Fruit fly (Drosophila melanogaster) whole organism, prepupa: ENCODE measurements around the gene CG4004.

ENCODE experiments used
- Blimp-1 ChIP-seq: fragments of 200-800 bp; sonication (Bioruptor generic); optimal IDR thresholded peaks from 3 replicates; lab custom pipeline; 2017; ENCODE audit warnings: missing biosample characterization, missing genetic modification characterization, mild to moderate bottlenecking, moderate library complexity, missing genetic modification reagents
- CG10669 ChIP-seq: fragments of 200-800 bp; sonication (Bioruptor generic); optimal IDR thresholded peaks from 3 replicates; lab custom pipeline; 2018; ENCODE audit warnings: missing biosample characterization, mild to moderate bottlenecking, missing genetic modification characterization, moderate library complexity
- CG11902 ChIP-seq: fragments of 200-800 bp; sonication (Bioruptor generic); optimal IDR thresholded peaks from 3 replicates; lab custom pipeline; 2016; ENCODE audit warnings: missing biosample characterization, missing genetic modification characterization
- CG15336 ChIP-seq: fragments of 200-800 bp; sonication (Bioruptor generic); IDR thresholded peaks from 2 replicates; pipeline ENCODE4 v1.3.6; 2022; ENCODE audit warnings: missing biosample characterization, missing genetic modification characterization
- CG1621 ChIP-seq: fragments of 200-800 bp; sonication (Bioruptor generic); optimal IDR thresholded peaks from 3 replicates; lab custom pipeline; 2018; ENCODE audit warnings: missing biosample characterization, mild to moderate bottlenecking, missing genetic modification characterization
- CG3032 ChIP-seq: fragments of 200-800 bp; optimal IDR thresholded peaks from 2 replicates; lab custom pipeline; 2019; ENCODE audit warnings: missing biosample characterization, mild to moderate bottlenecking, missing genetic modification characterization, moderate library complexity
- CG34406 ChIP-seq: fragments of 200-800 bp; sonication (Bioruptor generic); optimal IDR thresholded peaks from 3 replicates; lab custom pipeline; 2016; ENCODE audit warnings: missing biosample characterization, missing genetic modification characterization
- CG3919 ChIP-seq: fragments of 200-800 bp; sonication (Bioruptor generic); optimal IDR thresholded peaks from 3 replicates; lab custom pipeline; 2016; ENCODE audit warnings: missing biosample characterization, missing genetic modification characterization
- CG4318 ChIP-seq: fragments of 200-800 bp; sonication (Bioruptor generic); optimal IDR thresholded peaks from 3 replicates; lab custom pipeline; 2017; ENCODE audit warnings: missing biosample characterization, mild to moderate bottlenecking, missing genetic modification characterization
- CG6163 ChIP-seq: fragments of 200-800 bp; sonication (Bioruptor generic); IDR thresholded peaks from 3 replicates; pipeline ENCODE4 v1.3.6; 2022; ENCODE audit warnings: missing biosample characterization, missing genetic modification characterization
- CG6276 ChIP-seq: fragments of 200-800 bp; sonication (Bioruptor generic); optimal IDR thresholded peaks from 2 replicates; lab custom pipeline; 2017; ENCODE audit warnings: missing biosample characterization, mild to moderate bottlenecking, missing genetic modification characterization
- CG6792 ChIP-seq: fragments of 200-800 bp; sonication (Bioruptor generic); optimal IDR thresholded peaks from 3 replicates; lab custom pipeline; 2016; ENCODE audit warnings: missing biosample characterization, missing genetic modification characterization
- CG6808 ChIP-seq: fragments of 200-800 bp; sonication (Bioruptor generic); optimal IDR thresholded peaks from 3 replicates; lab custom pipeline; 2017; ENCODE audit warnings: missing biosample characterization, missing genetic modification characterization, mild to moderate bottlenecking, moderate library complexity, missing genetic modification reagents
- CG6854 ChIP-seq: fragments of 200-800 bp; sonication (Bioruptor generic); optimal IDR thresholded peaks from 2 replicates; lab custom pipeline; 2017; ENCODE audit warnings: missing biosample characterization, mild to moderate bottlenecking, missing genetic modification characterization
- CG7368 ChIP-seq: fragments of 200-800 bp; sonication (Bioruptor generic); optimal IDR thresholded peaks from 3 replicates; lab custom pipeline; 2016; ENCODE audit warnings: missing biosample characterization, missing genetic modification characterization
- CG8119 ChIP-seq: fragments of 200-800 bp; sonication (Bioruptor generic); IDR thresholded peaks from 3 replicates; pipeline ENCODE4 v1.3.6; 2022; ENCODE audit warnings: missing biosample characterization, missing genetic modification characterization
- CG8632 ChIP-seq: fragments of 200-800 bp; sonication (Bioruptor generic); optimal IDR thresholded peaks from 3 replicates; lab custom pipeline; 2016; ENCODE audit warnings: missing biosample characterization, missing genetic modification characterization
- CG9139 ChIP-seq: fragments of 200-800 bp; sonication (Bioruptor generic); optimal IDR thresholded peaks from 3 replicates; lab custom pipeline; 2017; ENCODE audit warnings: missing biosample characterization, mild to moderate bottlenecking, missing genetic modification characterization
- Eip75B ChIP-seq: fragments of 200-800 bp; sonication (Bioruptor generic); optimal IDR thresholded peaks from 3 replicates; lab custom pipeline; 2016; ENCODE audit warnings: missing biosample characterization, missing genetic modification characterization
- Eip78C ChIP-seq: fragments of 200-800 bp; sonication (Bioruptor generic); peaks from one replicate; lab custom pipeline; 2016; ENCODE audit warnings: missing biosample characterization, missing genetic modification characterization
- Eip93F ChIP-seq: fragments of 200-800 bp; sonication (Bioruptor generic); optimal IDR thresholded peaks from 2 replicates; lab custom pipeline; 2016; ENCODE audit warnings: missing biosample characterization, mild to moderate bottlenecking, missing genetic modification characterization
- Hr39 ChIP-seq: fragments of 200-800 bp; sonication (Bioruptor generic); optimal IDR thresholded peaks from 2 replicates; lab custom pipeline; 2016; ENCODE audit warnings: missing biosample characterization, missing genetic modification characterization
- Lpt ChIP-seq: fragments of 200-800 bp; sonication (Bioruptor generic); optimal IDR thresholded peaks from 3 replicates; lab custom pipeline; 2016; ENCODE audit warnings: missing biosample characterization, missing genetic modification characterization
- Sox102F ChIP-seq: fragments of 200-800 bp; sonication (Bioruptor generic); optimal IDR thresholded peaks from 2 replicates; lab custom pipeline; 2016; ENCODE audit warnings: missing biosample characterization, mild to moderate bottlenecking, missing genetic modification characterization
- Sox14 ChIP-seq: fragments of 200-800 bp; sonication (Bioruptor generic); optimal IDR thresholded peaks from 3 replicates; lab custom pipeline; 2016; ENCODE audit warnings: missing biosample characterization, missing genetic modification characterization
- achi ChIP-seq: fragments of 200-800 bp; sonication (Bioruptor generic); optimal IDR thresholded peaks from 3 replicates; lab custom pipeline; 2016; ENCODE audit warnings: missing biosample characterization, missing genetic modification characterization
- cyc ChIP-seq: fragments of 200-800 bp; sonication (Bioruptor generic); optimal IDR thresholded peaks from 3 replicates; lab custom pipeline; 2016; ENCODE audit warnings: missing biosample characterization, missing genetic modification characterization
- dac ChIP-seq: fragments of 200-800 bp; sonication (Bioruptor generic); optimal IDR thresholded peaks from 2 replicates; lab custom pipeline; 2017; ENCODE audit warnings: missing biosample characterization, mild to moderate bottlenecking, missing genetic modification characterization
- dsx ChIP-seq: fragments of 200-800 bp; optimal IDR thresholded peaks from 3 replicates; lab custom pipeline; 2019; ENCODE audit warnings: missing biosample characterization, mild to moderate bottlenecking, missing genetic modification characterization, moderate library complexity; ENCODE audit not compliant: poor library complexity, severe bottlenecking
- eg ChIP-seq: fragments of 200-800 bp; sonication (Bioruptor generic); IDR thresholded peaks from 3 replicates; pipeline ENCODE4 v1.3.6; 2022; ENCODE audit warnings: missing biosample characterization, missing genetic modification characterization
- esn ChIP-seq: fragments of 200-800 bp; sonication (Bioruptor generic); optimal IDR thresholded peaks from 2 replicates; lab custom pipeline; 2016; ENCODE audit warnings: missing biosample characterization, mild to moderate bottlenecking, missing genetic modification characterization, moderate library complexity
- fd59A ChIP-seq: fragments of 200-800 bp; sonication (Bioruptor generic); optimal IDR thresholded peaks from 2 replicates; lab custom pipeline; 2017; ENCODE audit warnings: missing biosample characterization, mild to moderate bottlenecking, missing genetic modification characterization, missing genetic modification reagents
- fd85E ChIP-seq: fragments of 200-800 bp; sonication (Bioruptor generic); optimal IDR thresholded peaks from 3 replicates; lab custom pipeline; 2016; ENCODE audit warnings: missing biosample characterization, missing genetic modification characterization
- fkh ChIP-seq: fragments of 200-800 bp; sonication (Bioruptor generic); optimal IDR thresholded peaks from 3 replicates; lab custom pipeline; 2017; ENCODE audit warnings: missing biosample characterization, mild to moderate bottlenecking, missing genetic modification characterization, moderate library complexity
- lz ChIP-seq: fragments of 200-800 bp; sonication (Bioruptor generic); optimal IDR thresholded peaks from 3 replicates; lab custom pipeline; 2016; ENCODE audit warnings: missing biosample characterization, missing genetic modification characterization
- net ChIP-seq: fragments of 200-800 bp; sonication (Bioruptor generic); optimal IDR thresholded peaks from 3 replicates; lab custom pipeline; 2016; ENCODE audit warnings: missing biosample characterization, missing genetic modification characterization
- pdm3 ChIP-seq: fragments of 200-800 bp; sonication (Bioruptor generic); optimal IDR thresholded peaks from 3 replicates; lab custom pipeline; 2016; ENCODE audit warnings: missing biosample characterization, missing genetic modification characterization
- ss ChIP-seq, 2 experiments: fragments of 200-800 bp; sonication (Bioruptor generic); optimal IDR thresholded peaks; 2 replicates in 1 of 2; 3 replicates in 1 of 2; lab custom pipeline; 2017 to 2018; ENCODE audit warnings: mild to moderate bottlenecking in 2 of 2, missing biosample characterization in 2 of 2, missing genetic modification characterization in 2 of 2, moderate library complexity in 1 of 2
- svp ChIP-seq: fragments of 200-800 bp; sonication (Bioruptor generic); peaks from one replicate; lab custom pipeline; 2016; ENCODE audit warnings: missing biosample characterization, missing genetic modification characterization
- vri ChIP-seq: fragments of 200-800 bp; sonication (Bioruptor generic); optimal IDR thresholded peaks from 3 replicates; lab custom pipeline; 2016; ENCODE audit warnings: missing biosample characterization, mild to moderate bottlenecking, missing genetic modification characterization

The CG4004 gene

DNA sequence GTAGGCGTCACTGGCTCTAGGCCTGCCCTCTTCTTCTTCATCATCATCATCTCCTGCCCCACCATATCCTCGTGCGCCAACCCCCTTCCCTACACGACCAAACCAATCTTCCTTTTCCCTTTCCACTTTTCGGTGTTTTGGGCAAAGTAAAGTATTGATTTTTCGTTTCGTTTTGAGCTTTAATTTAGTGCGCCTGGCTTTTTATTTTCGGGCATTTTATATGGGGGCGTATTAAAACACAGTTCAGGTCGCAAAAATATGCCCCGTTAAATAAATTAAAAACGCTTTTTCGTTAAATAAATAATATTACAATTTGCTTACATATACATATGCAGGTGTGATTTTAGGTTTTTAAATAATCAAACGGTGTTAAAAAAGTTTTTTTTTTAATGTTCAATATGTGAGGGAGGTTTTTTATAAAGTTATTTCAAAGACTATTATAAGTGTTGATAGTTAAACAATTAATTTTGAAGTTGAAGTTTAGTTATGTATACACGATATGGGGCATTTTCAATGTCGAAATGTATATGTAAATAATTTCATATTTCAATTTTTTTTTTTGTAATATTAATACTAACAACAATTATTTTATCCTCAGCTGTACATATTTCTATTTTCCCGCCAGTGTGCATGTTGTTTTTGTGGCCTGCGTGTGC, 6.1 kb upstream of the CG4004 start (continued):
- TF ChIP-seq CG8632 (peak; percentile 68), Eip93F (GFP tag; lab: Kevin White, UChicago) (no peak), svp (peak; percentile 54), fd85E (GFP tag; lab: Kevin White, UChicago) (no peak), Eip78C (peak; percentile 91), pdm3 (GFP tag; lab: Kevin White, UChicago) (peak; percentile 59), eg (GFP tag; lab: Robert Waterston, UW) (peak; percentile 64; the same call in 1 of the 3 replicates), ss (GFP tag; optimal IDR thresholded peaks at IDR 0.05; lab: Kevin White, UChicago) (no peak), Hr39 (GFP tag; lab: Kevin White, UChicago) (peak; percentile 53), CG3032 (tag; lab: Kevin White, UChicago) (peak; percentile 17), esn (GFP tag; lab: Kevin White, UChicago) (peak; percentile 69), CG3919 (GFP tag; lab: Kevin White, UChicago) (peak; percentile 44), net (GFP tag; lab: Kevin White, UChicago) (peak; percentile 43), dac (peak; percentile 2), CG6163 (GFP tag; lab: Robert Waterston, UW) (no peak), CG4318 (GFP tag; lab: Kevin White, UChicago) (peak; percentile 61), CG34406 (peak; percentile 74), Eip75B (GFP tag; lab: Kevin White, UChicago) (peak; percentile 12), CG6276 (GFP tag; lab: Kevin White, UChicago) (peak; percentile 80)

- TF ChIP-seq net (GFP tag; lab: Kevin White, UChicago) (no peak), Sox102F (no peak), ss (GFP tag; optimal IDR thresholded peaks at IDR 0.05; lab: Kevin White, UChicago) (peak in 1 of 2 experiments; percentile 43), fd59A (GFP tag; lab: Kevin White, UChicago) (no peak), Blimp-1 (GFP tag; lab: Kevin White, UChicago) (peak; percentile 24), CG6808 (GFP tag; lab: Kevin White, UChicago) (peak; percentile 30), CG7368 (GFP tag; lab: Kevin White, UChicago) (no peak), svp (peak; percentile 70), fkh (GFP tag; lab: Kevin White, UChicago) (peak; percentile 66), cyc (GFP tag; lab: Kevin White, UChicago) (no peak), CG6163 (GFP tag; lab: Robert Waterston, UW) (peak; percentile 65), dsx (peak; percentile 41), CG15336 (GFP tag; lab: Robert Waterston, UW) (0 out of 2 replicates have a peak, but pooled peaks have one; percentile 28), CG34406 (no peak), Lpt (peak; percentile 11), vri (GFP tag; lab: Kevin White, UChicago) (peak; percentile 18), esn (GFP tag; lab: Kevin White, UChicago) (no peak), CG10669 (GFP tag; lab: Kevin White, UChicago) (no peak), CG6854 (no peak), Sox14 (GFP tag; lab: Kevin White, UChicago) (no peak), fd85E (GFP tag; lab: Kevin White, UChicago) (no peak), CG1621 (tag; lab: Kevin White, UChicago) (peak; percentile 7), Eip93F (GFP tag; lab: Kevin White, UChicago) (no peak), achi (GFP tag; lab: Kevin White, UChicago) (no peak), Eip75B (GFP tag; lab: Kevin White, UChicago) (peak; percentile 1), CG9139 (GFP tag; lab: Kevin White, UChicago) (peak; percentile 40), CG8119 (0 out of 3 replicates have a peak, but pooled peaks have one; percentile 16), CG11902 (no peak), lz (GFP tag; lab: Kevin White, UChicago) (no peak), CG6792 (GFP tag; lab: Kevin White, UChicago) (no peak)
- TF ChIP-seq, all 60 proteins: peak for 14
These were observed 5.0 kb upstream of the CG4004 start for dm6 chrX:12739047-12739446.
